Worm (Caenorhabditis elegans) whole organism, young adult: ENCODE measurements around the gene srg-55.

Experiments used
- D2030.7 ChIP-seq: fragments of 200-800 bp; sonication (Bioruptor generic); IDR thresholded peaks from 2 replicates; pipeline ENCODE4 v1.3.6; 2022; ENCODE audit warnings: missing genetic modification reagents, missing genetic modification characterization, missing compliant biosample characterization
- F57C9.4 ChIP-seq: sonication (generic microtip); optimal IDR thresholded peaks from 2 replicates; lab custom pipeline; 2017; ENCODE audit warnings: mild to moderate bottlenecking, missing genetic modification characterization, missing compliant biosample characterization
- T26A5.8 ChIP-seq: sonication (generic microtip); optimal IDR thresholded peaks from 2 replicates; lab custom pipeline; 2016; ENCODE audit warnings: missing genetic modification characterization, missing compliant biosample characterization
- ceh-27 ChIP-seq: fragments of 200-800 bp; sonication (Bioruptor generic); optimal IDR thresholded peaks from 2 replicates; lab custom pipeline; 2018; ENCODE audit warnings: mild to moderate bottlenecking, missing genetic modification characterization, moderate library complexity, missing compliant biosample characterization
- egl-18 ChIP-seq: fragments of 200-800 bp; sonication (Bioruptor generic); IDR thresholded peaks from 2 replicates; pipeline ENCODE4 v1.3.6; 2022; ENCODE audit warnings: missing genetic modification reagents, missing genetic modification characterization, missing compliant biosample characterization
- mxl-1 ChIP-seq: sonication (generic microtip); optimal IDR thresholded peaks from 2 replicates; lab custom pipeline; 2016; ENCODE audit warnings: missing genetic modification characterization, missing compliant biosample characterization
- nhr-80 ChIP-seq: sonication (generic microtip); optimal IDR thresholded peaks from 2 replicates; lab custom pipeline; 2016; ENCODE audit warnings: missing genetic modification characterization, missing compliant biosample characterization
- nhr-90 ChIP-seq: sonication (generic microtip); optimal IDR thresholded peaks from 2 replicates; lab custom pipeline; 2016; ENCODE audit warnings: missing genotype, mild to moderate bottlenecking, missing genetic modification characterization, missing compliant biosample characterization
- rcor-1 ChIP-seq: fragments of 200-800 bp; sonication (Bioruptor generic); IDR thresholded peaks from 2 replicates; pipeline ENCODE4 v1.3.6; 2022; ENCODE audit warnings: missing genetic modification reagents, missing genetic modification characterization, missing compliant biosample characterization
- unc-130 ChIP-seq: sonication (generic microtip); optimal IDR thresholded peaks from 2 replicates; lab custom pipeline; 2016; ENCODE audit warnings: missing genetic modification reagents, missing genetic modification characterization, missing compliant biosample characterization

ce11 chrV:14930168-14930567 lies 2.0 kb upstream of the srg-55 start:
- no peak for TF ChIP-seq T26A5.8 (tag; lab: Kevin White, UChicago)
- TF ChIP-seq rcor-1 (GFP tag; lab: Robert Waterston, UW) = no peak
- TF ChIP-seq nhr-80 (tag; lab: Kevin White, UChicago) = no peak
- no peak for TF ChIP-seq F57C9.4 (tag; lab: Kevin White, UChicago)
- TF ChIP-seq egl-18 (GFP tag; lab: Robert Waterston, UW) = no peak
- no peak for TF ChIP-seq unc-130 (GFP tag; lab: Kevin White, UChicago)
- no peak for TF ChIP-seq ceh-27 (GFP tag; lab: Kevin White, UChicago)
- TF ChIP-seq nhr-90 = no peak
- no peak for TF ChIP-seq D2030.7 (GFP tag; lab: Robert Waterston, UW)
- TF ChIP-seq mxl-1 (tag; lab: Kevin White, UChicago) = no peak
